Fruit fly (Drosophila melanogaster): ENCODE measurements around the gene Sod1.

Gene Sod1

dm6 chr3L:11074043-11074853 is 39.3 kb downstream of the Sod1 start, which contains the start of the genes Pfdn2 and Noc1 (continued):
- no peak for TF ChIP-seq Atf-2 (GFP tag; optimal IDR thresholded peaks at IDR 0.05)
- no peak for TF ChIP-seq Hmx (GFP tag; optimal IDR thresholded peaks at IDR 0.05)
- peak; percentile 5 for TF ChIP-seq Sin3A (optimal IDR thresholded peaks at IDR 0.05)
- TF ChIP-seq CG3407 (GFP tag; optimal IDR thresholded peaks at IDR 0.05): no peak
- TF ChIP-seq Optix (GFP tag; IDR thresholded peaks at IDR 0.05): no peak
- TF ChIP-seq CG42726 (GFP tag; IDR thresholded peaks at IDR 0.05; ENCODE audit: partially characterized antibody): no peak
- TF ChIP-seq CG12155 (GFP tag; optimal IDR thresholded peaks at IDR 0.05): peak; percentile 54
- no peak for TF ChIP-seq insv (GFP tag; optimal IDR thresholded peaks at IDR 0.05)
- TF ChIP-seq gfzf (GFP tag; optimal IDR thresholded peaks at IDR 0.05): peak; percentile 69
- TF ChIP-seq CG4854 (GFP tag; optimal IDR thresholded peaks at IDR 0.05): no peak
- no peak for TF ChIP-seq Poxn (GFP tag; IDR thresholded peaks at IDR 0.05)
- TF ChIP-seq bab2 (GFP tag; optimal IDR thresholded peaks at IDR 0.05): no peak
- no peak for TF ChIP-seq ase (GFP tag; IDR thresholded peaks at IDR 0.05)
- no peak for TF ChIP-seq CG8765 (GFP tag; IDR thresholded peaks at IDR 0.05)
- no peak for TF ChIP-seq slou (GFP tag; optimal IDR thresholded peaks at IDR 0.05)
- TF ChIP-seq Drgx (GFP tag; IDR thresholded peaks at IDR 0.05): no peak
- no peak for TF ChIP-seq Hr39 (optimal IDR thresholded peaks at IDR 0.05)
- no peak for TF ChIP-seq CG2678 (tag; optimal IDR thresholded peaks at IDR 0.05)
- TF ChIP-seq chm (GFP tag; IDR thresholded peaks at IDR 0.05): no peak
- TF ChIP-seq dmrt11E (tag; optimal IDR thresholded peaks at IDR 0.05): peak; percentile 68
- no peak for TF ChIP-seq Sox100B (GFP tag; optimal IDR thresholded peaks at IDR 0.05)
- TF ChIP-seq CG5953 (GFP tag; IDR thresholded peaks at IDR 0.05): no peak
- no peak for TF ChIP-seq CkIIα-i1 (GFP tag; IDR thresholded peaks at IDR 0.05)
- TF ChIP-seq CG11085 (GFP tag; IDR thresholded peaks at IDR 0.05): no peak
- TF ChIP-seq Gug (GFP tag; IDR thresholded peaks at IDR 0.05): 0 out of 4 replicates have a peak, but pooled peaks have one; percentile 33
- no peak for TF ChIP-seq kay (GFP tag; optimal IDR thresholded peaks at IDR 0.05)
- TF ChIP-seq br (optimal IDR thresholded peaks at IDR 0.05): no peak
- no peak for TF ChIP-seq Jarid2 (GFP tag; optimal IDR thresholded peaks at IDR 0.05)
- no peak for TF ChIP-seq Bdp1 (GFP tag; optimal IDR thresholded peaks at IDR 0.05)
- no peak for TF ChIP-seq CG9609 (GFP tag; optimal IDR thresholded peaks at IDR 0.05)
- 0 out of 3 replicates have a peak, but pooled peaks have one; percentile 31 for TF ChIP-seq Dbx (GFP tag; IDR thresholded peaks at IDR 0.05)
- no peak for TF ChIP-seq Taf1 (GFP tag; IDR thresholded peaks at IDR 0.05)
- peak; percentile 49; the same call in 1 of the 3 replicates for TF ChIP-seq CG7357 (GFP tag; IDR thresholded peaks at IDR 0.05)
- TF ChIP-seq NfI (GFP tag; optimal IDR thresholded peaks at IDR 0.05): peak; percentile 41
- TF ChIP-seq Ptx1 (GFP tag; IDR thresholded peaks at IDR 0.05): peak; percentile 57; the same call in 1 of the 2 replicates
- no peak for TF ChIP-seq CG8359 (GFP tag; optimal IDR thresholded peaks at IDR 0.05; ENCODE audit: borderline replicate concordance)
- TF ChIP-seq CG13424 (tag; optimal IDR thresholded peaks at IDR 0.05): peak; percentile 73
- no peak for TF ChIP-seq Eip74EF (GFP tag; optimal IDR thresholded peaks at IDR 0.05)
- TF ChIP-seq CG1647 (GFP tag; optimal IDR thresholded peaks at IDR 0.05): no peak
- no peak for TF ChIP-seq CG1233 (GFP tag; optimal IDR thresholded peaks at IDR 0.05)
- no peak for TF ChIP-seq Stat92E (GFP tag; optimal IDR thresholded peaks at IDR 0.05)
- TF ChIP-seq Oaz (GFP tag; IDR thresholded peaks at IDR 0.05): no peak
- TF ChIP-seq dmrt99B (tag; optimal IDR thresholded peaks at IDR 0.05): no peak
- TF ChIP-seq twi (tag; optimal IDR thresholded peaks at IDR 0.05): peak; percentile 82
- no peak for TF ChIP-seq CG3726 (GFP tag; IDR thresholded peaks at IDR 0.05)
- TF ChIP-seq CG4282 (GFP tag; optimal IDR thresholded peaks at IDR 0.05): no peak
- TF ChIP-seq CG6791 (GFP tag; IDR thresholded peaks at IDR 0.05; ENCODE audit: partially characterized antibody): no peak
- peak; percentile 3 for TF ChIP-seq CG18619 (GFP tag; optimal IDR thresholded peaks at IDR 0.05)
- TF ChIP-seq gem (tag; optimal IDR thresholded peaks at IDR 0.05): no peak
- TF ChIP-seq CG10321 (GFP tag; IDR thresholded peaks at IDR 0.05): no peak
- TF ChIP-seq CG10274 (GFP tag; optimal IDR thresholded peaks at IDR 0.05): no peak

Measured in whole organism, embryonic.